Worm (Caenorhabditis elegans): ENCODE data around the gene col-166.

DNA sequence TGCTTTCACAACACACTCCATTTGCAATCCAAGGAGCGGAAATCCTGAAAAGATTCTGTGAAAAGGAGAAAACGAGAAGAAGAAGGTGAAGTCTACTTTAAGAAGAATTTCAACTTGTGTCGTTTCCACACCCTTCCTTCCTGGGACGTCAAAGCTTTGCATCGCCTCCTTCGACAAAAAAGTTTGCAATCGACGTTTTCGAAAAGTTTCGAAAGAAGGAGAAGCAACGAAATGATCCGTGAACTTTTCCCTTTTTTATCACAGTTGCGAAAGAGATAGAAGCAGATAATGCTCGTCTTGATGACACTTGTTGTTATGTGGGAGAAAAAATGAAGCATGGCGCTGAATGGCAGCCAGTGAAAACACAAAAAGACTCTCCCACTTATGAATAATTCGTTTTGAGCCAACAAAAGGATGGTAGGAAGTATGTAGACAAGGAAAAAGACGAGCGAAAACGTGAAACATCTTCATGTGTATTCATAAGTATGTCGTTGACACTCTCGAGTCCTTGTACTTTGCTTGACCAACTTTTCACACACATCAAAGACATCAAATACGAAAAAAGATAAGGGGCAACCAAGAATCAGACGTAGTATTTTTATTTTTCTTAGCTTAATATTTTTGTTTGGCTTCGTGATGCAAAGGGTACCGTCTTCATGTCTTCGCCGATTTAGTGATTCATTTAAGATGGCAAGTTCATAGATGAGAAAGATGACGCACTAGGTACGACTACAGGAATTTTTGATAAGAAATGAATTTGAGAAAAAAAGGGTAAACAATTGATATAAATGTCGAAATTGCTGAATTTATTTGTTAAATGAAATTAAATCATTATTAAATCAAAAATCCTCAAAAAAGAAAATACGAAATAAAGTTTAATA lies 30.8 kb upstream of the col-166 start:
- TF ChIP-seq pag-3 (tag; optimal IDR thresholded peaks at IDR 0.05; ENCODE audit: borderline replicate concordance): no peak
- no peak for TF ChIP-seq unc-86 (tag; optimal IDR thresholded peaks at IDR 0.05)
- TF ChIP-seq sox-4 (tag; optimal IDR thresholded peaks at IDR 0.05): no peak
- TF ChIP-seq pat-9 (tag; optimal IDR thresholded peaks at IDR 0.05): no peak
- no peak for TF ChIP-seq nfya-1 (tag; optimal IDR thresholded peaks at IDR 0.05)
- no peak for TF ChIP-seq ceh-48 (tag; optimal IDR thresholded peaks at IDR 0.05)
- TF ChIP-seq ceh-24 (tag; optimal IDR thresholded peaks at IDR 0.05): no peak
- no peak for TF ChIP-seq ceh-19 (GFP tag; optimal IDR thresholded peaks at IDR 0.05)
- TF ChIP-seq pha-4 (tag; optimal IDR thresholded peaks at IDR 0.05): no peak
- no peak for TF ChIP-seq ama-1 (optimal IDR thresholded peaks at IDR 0.05)
- TF ChIP-seq hlh-30 (tag; optimal IDR thresholded peaks at IDR 0.05; ENCODE audit: insufficient read depth): no peak
- TF ChIP-seq zip-5 (tag; optimal IDR thresholded peaks at IDR 0.05): no peak
- no peak for TF ChIP-seq pqm-1 (tag; optimal IDR thresholded peaks at IDR 0.05)
